Worm (Caenorhabditis elegans) whole organism, L4/young adult: ENCODE results near the gene srh-37.

Experiments
- W03F9.2 ChIP-seq: fragments of 150-350 bp; optimal IDR thresholded peaks from 2 replicates; lab custom pipeline; 2014; ENCODE audit warnings: missing biosample characterization, missing genetic modification characterization
- dao-5 ChIP-seq: sonication (generic microtip); optimal IDR thresholded peaks from 2 replicates; lab custom pipeline; 2016; ENCODE audit warnings: missing genotype, missing genetic modification characterization, moderate library complexity, missing compliant biosample characterization
- him-1 ChIP-seq: sonication (generic microtip); optimal IDR thresholded peaks from 2 replicates; lab custom pipeline; 2016; ENCODE audit warnings: missing genotype, missing genetic modification reagents, missing genetic modification characterization, missing compliant biosample characterization

srh-37 gene

ce11 chrV:512420-512819 is at the start of gene srh-37:
TSS of gene srh-37 (minus strand) at chrV:512520.
- TF ChIP-seq W03F9.2 (tag; lab: Kevin White, UChicago) (no peak), dao-5 (tag; lab: Kevin White, UChicago) (no peak), him-1 (tag; lab: Kevin White, UChicago) (no peak)

- TF ChIP-seq dao-5 (tag; lab: Kevin White, UChicago) (no peak), him-1 (tag; lab: Kevin White, UChicago) (no peak), W03F9.2 (tag; lab: Kevin White, UChicago) (no peak)
Observed at ce11 chrV:559940-560339, 47.6 kb upstream of the srh-37 start, which contains the start of gene srx-7. TSS of gene srx-7 (plus strand) at chrV:560195.

ce11 chrV:556055-556454 is 43.7 kb upstream of the srh-37 start, which contains the start of gene srx-8:
TSS of gene srx-8 (minus strand) at chrV:556155.
- no peak for TF ChIP-seq him-1 (tag; lab: Kevin White, UChicago)
- no peak for TF ChIP-seq W03F9.2 (tag; lab: Kevin White, UChicago)
- no peak for TF ChIP-seq dao-5 (tag; lab: Kevin White, UChicago)

- no peak for TF ChIP-seq W03F9.2 (tag; lab: Kevin White, UChicago)
- TF ChIP-seq dao-5 (tag; lab: Kevin White, UChicago), result no peak
- TF ChIP-seq him-1 (tag; lab: Kevin White, UChicago), result no peak
Observed at ce11 chrV:553067-553466, 40.7 kb upstream of the srh-37 start, which contains the start of gene C14C6.8. TSS of gene C14C6.8 (minus strand) at chrV:553167.

- no peak for TF ChIP-seq W03F9.2 (tag; lab: Kevin White, UChicago)
- no peak for TF ChIP-seq him-1 (tag; lab: Kevin White, UChicago)
- no peak for TF ChIP-seq dao-5 (tag; lab: Kevin White, UChicago)
Observed at ce11 chrV:552406-552805, 40.1 kb upstream of the srh-37 start.

ce11 chrV:547980-548379 is 35.7 kb upstream of the srh-37 start, which contains the start of gene C14C6.6:
TSS of gene C14C6.6 (minus strand) at chrV:548080.
- no peak for TF ChIP-seq dao-5 (tag; lab: Kevin White, UChicago)
- no peak for TF ChIP-seq him-1 (tag; lab: Kevin White, UChicago)
- no peak for TF ChIP-seq W03F9.2 (tag; lab: Kevin White, UChicago)

DNA sequence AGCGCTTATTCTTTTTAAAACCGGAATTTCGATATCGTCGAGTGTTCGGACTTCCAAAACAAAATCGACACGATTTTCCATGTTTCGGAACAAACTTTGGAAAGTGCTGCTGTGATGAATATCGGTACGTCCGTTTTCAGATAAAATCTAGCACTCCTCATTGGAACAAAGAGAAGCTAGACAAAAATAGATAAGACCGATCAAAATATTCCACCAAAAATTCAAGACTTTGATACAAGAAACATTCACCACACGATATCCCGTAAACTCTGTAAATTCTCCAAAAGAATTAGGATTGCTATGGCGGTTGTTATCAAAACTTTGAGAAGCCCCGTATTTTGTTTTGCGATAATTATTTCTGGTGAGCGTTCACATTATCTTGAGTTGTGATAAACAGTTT is 30.8 kb upstream of the srh-37 start, which contains the start of gene C14C6.3:
Gene C14C6.3, plus strand, starts transcription at position 301 of the 400 bp plus-strand sequence.
- TF ChIP-seq dao-5 (tag; lab: Kevin White, UChicago), result no peak
- no peak for TF ChIP-seq W03F9.2 (tag; lab: Kevin White, UChicago)
- TF ChIP-seq him-1 (tag; lab: Kevin White, UChicago), result no peak

ce11 chrV:541470-541869 is 29.1 kb upstream of the srh-37 start:
- TF ChIP-seq dao-5 (tag; lab: Kevin White, UChicago) (no peak), W03F9.2 (tag; lab: Kevin White, UChicago) (no peak), him-1 (tag; lab: Kevin White, UChicago) (no peak)

- no peak for TF ChIP-seq W03F9.2 (tag; lab: Kevin White, UChicago)
- TF ChIP-seq dao-5 (tag; lab: Kevin White, UChicago), result no peak
- TF ChIP-seq him-1 (tag; lab: Kevin White, UChicago), result no peak
Observed at ce11 chrV:539040-539510, 26.8 kb upstream of the srh-37 start, which contains the start of gene nhr-155. TSS of gene nhr-155 (plus strand) at chrV:539460.

DNA sequence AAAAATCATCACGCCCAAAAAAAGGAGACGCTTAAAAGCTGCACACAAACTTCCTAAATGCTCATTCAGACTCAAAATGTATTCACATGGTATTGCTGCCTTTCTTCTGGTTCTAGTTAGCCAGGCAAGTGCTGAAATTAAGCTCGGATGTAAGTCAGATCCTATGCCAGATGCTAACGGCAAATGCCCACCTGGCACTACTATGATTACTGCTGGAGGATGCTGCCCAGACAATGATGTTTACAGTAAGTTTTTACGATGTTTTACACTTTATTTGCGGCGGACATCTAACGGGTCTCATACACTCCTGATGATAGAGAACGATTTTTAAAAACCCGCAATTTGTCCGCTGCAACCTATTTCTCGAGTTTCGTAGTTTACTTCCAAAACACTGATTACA is 24.3 kb upstream of the srh-37 start, which contains the start of gene C14C6.5:
Gene C14C6.5, plus strand, starts transcription at position 58 of the 400 bp plus-strand sequence.
- TF ChIP-seq dao-5 (tag; lab: Kevin White, UChicago) (no peak), W03F9.2 (tag; lab: Kevin White, UChicago) (no peak), him-1 (tag; lab: Kevin White, UChicago) (no peak)

DNA sequence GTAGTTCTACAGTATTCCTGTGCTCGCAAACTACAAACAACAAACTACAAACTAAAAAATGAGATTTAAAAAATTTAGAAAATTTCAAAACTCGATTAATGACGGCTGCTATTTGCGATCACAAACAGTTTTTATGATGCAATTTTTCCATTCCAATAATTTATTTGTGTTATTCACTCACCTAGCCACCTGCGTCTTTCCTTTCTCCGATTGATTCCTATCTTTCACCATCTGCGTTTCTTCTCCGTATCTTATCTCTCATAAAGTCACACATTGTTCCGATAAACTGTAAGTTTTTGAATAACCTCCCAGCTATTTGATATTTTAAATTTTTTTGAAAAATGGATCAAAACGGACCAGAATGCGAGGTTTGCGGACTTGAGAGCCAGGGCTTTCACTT is 21.9 kb upstream of the srh-37 start, which contains the start of gene nhr-132:
Gene nhr-132, plus strand, starts transcription at position 271 of the 400 bp plus-strand sequence.
- TF ChIP-seq dao-5 (tag; lab: Kevin White, UChicago), result no peak

- TF ChIP-seq W03F9.2 (tag; lab: Kevin White, UChicago), result no peak
Observed at ce11 chrV:532046-532445, 19.7 kb upstream of the srh-37 start, which contains the start of gene nhr-58. TSS of gene nhr-58 (plus strand) at chrV:532259.

DNA sequence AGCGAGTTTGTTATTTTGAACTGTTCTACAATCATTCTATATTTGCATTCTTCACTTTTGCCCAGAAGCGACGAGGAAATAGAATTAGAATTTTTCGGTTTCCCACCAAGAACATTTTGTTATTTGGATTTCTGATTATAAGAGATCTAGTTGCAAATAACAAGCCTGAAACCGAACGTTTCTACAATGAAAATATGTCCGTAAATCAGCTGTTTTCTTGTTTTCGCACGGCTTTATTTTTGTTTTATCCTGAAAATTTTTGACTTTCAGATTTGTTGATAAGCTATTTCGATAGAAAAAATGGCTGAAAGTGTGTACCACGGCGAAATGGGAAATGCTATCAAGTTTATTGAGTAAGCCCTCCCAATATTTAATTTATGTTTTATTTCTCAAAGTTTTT is 15.3 kb upstream of the srh-37 start, which contains the start of gene srw-108:
Gene srw-108, plus strand, starts transcription at position 301 of the 400 bp plus-strand sequence.
- TF ChIP-seq dao-5 (tag; lab: Kevin White, UChicago) (no peak), him-1 (tag; lab: Kevin White, UChicago) (no peak), W03F9.2 (tag; lab: Kevin White, UChicago) (no peak)

- TF ChIP-seq him-1 (tag; lab: Kevin White, UChicago) (no peak), W03F9.2 (tag; lab: Kevin White, UChicago) (no peak), dao-5 (tag; lab: Kevin White, UChicago) (no peak)
Observed at ce11 chrV:525040-525439, 12.7 kb upstream of the srh-37 start, which contains the start of gene R11G11.16. TSS of gene R11G11.16 (minus strand) at chrV:525140.
